Fruit fly (Drosophila melanogaster): ENCODE data around the gene CG14223.

CG14223 gene

dm6 chrX:19683040-19683875 is 19.5 kb upstream of the CG14223 start, which contains the start of the genes dome and Ubqn (continued):
- no peak for TF ChIP-seq CG8388 (GFP tag; optimal IDR thresholded peaks at IDR 0.05)
- TF ChIP-seq CG2202 (tag; optimal IDR thresholded peaks at IDR 0.05), result no peak
- TF ChIP-seq CG10654 (GFP tag; optimal IDR thresholded peaks at IDR 0.05), result no peak
- TF ChIP-seq az2 (GFP tag; optimal IDR thresholded peaks at IDR 0.05), result no peak
- TF ChIP-seq tgo (GFP tag; IDR thresholded peaks at IDR 0.05), result no peak
- TF ChIP-seq Hmx (GFP tag; optimal IDR thresholded peaks at IDR 0.05), result no peak
- TF ChIP-seq pho (GFP tag; optimal IDR thresholded peaks at IDR 0.05), result peak; percentile 13
- no peak for TF ChIP-seq CG12299 (tag; optimal IDR thresholded peaks at IDR 0.05)
- TF ChIP-seq Side (GFP tag; optimal IDR thresholded peaks at IDR 0.05), result peak; percentile 7
- peak; percentile 71 for TF ChIP-seq kay (GFP tag; optimal IDR thresholded peaks at IDR 0.05)
- no peak for TF ChIP-seq CG14965 (GFP tag; optimal IDR thresholded peaks at IDR 0.05; ENCODE audit: borderline replicate concordance)
- peak; percentile 32 for TF ChIP-seq Deaf1 (tag; optimal IDR thresholded peaks at IDR 0.05)
- peak; percentile 10 for TF ChIP-seq HmgZ (tag; optimal IDR thresholded peaks at IDR 0.05)
- TF ChIP-seq CG4328 (GFP tag; optimal IDR thresholded peaks at IDR 0.05), result no peak
- TF ChIP-seq toy (GFP tag; IDR thresholded peaks at IDR 0.05), result no peak
- peak; percentile 65; the same call in 1 of the 2 replicates for TF ChIP-seq CG42726 (GFP tag; IDR thresholded peaks at IDR 0.05; ENCODE audit: partially characterized antibody)
- no peak for TF ChIP-seq Ada2b (GFP tag; IDR thresholded peaks at IDR 0.05)
- TF ChIP-seq CG30403 (GFP tag; optimal IDR thresholded peaks at IDR 0.05), result peak; percentile 17
- TF ChIP-seq Dll (GFP tag; IDR thresholded peaks at IDR 0.05; ENCODE audit: partially characterized antibody), result peak; percentile 93
- TF ChIP-seq onecut (GFP tag; IDR thresholded peaks at IDR 0.05), result no peak; the same call in 1 of the 2 replicates
- TF ChIP-seq B-H2 (GFP tag; optimal IDR thresholded peaks at IDR 0.05), result no peak
- no peak for TF ChIP-seq CG11093 (GFP tag; IDR thresholded peaks at IDR 0.05)
- peak; percentile 27 for TF ChIP-seq zfh2 (GFP tag; optimal IDR thresholded peaks at IDR 0.05)
- no peak for TF ChIP-seq GATAe (GFP tag; conservative IDR thresholded peaks at IDR 0.05)
- peak; percentile 39 for TF ChIP-seq Lhr (GFP tag; optimal IDR thresholded peaks at IDR 0.05)
- peak; percentile 51 for TF ChIP-seq CG4617 (GFP tag; optimal IDR thresholded peaks at IDR 0.05; ENCODE audit: borderline replicate concordance)
- no peak for TF ChIP-seq CG31365 (tag; optimal IDR thresholded peaks at IDR 0.05)
- peak; percentile 56 for TF ChIP-seq CG13624 (GFP tag; optimal IDR thresholded peaks at IDR 0.05)
- no peak for TF ChIP-seq peb (GFP tag; IDR thresholded peaks at IDR 0.05)
- TF ChIP-seq wdn (GFP tag; IDR thresholded peaks at IDR 0.05), result no peak
- no peak for TF ChIP-seq HLH54F (GFP tag; optimal IDR thresholded peaks at IDR 0.05)
- TF ChIP-seq grau (tag; optimal IDR thresholded peaks at IDR 0.05), result peak; percentile 1
- TF ChIP-seq CG33557 (GFP tag; optimal IDR thresholded peaks at IDR 0.05), result no peak
- TF ChIP-seq bbx (GFP tag; IDR thresholded peaks at IDR 0.05; ENCODE audit: partially characterized antibody), result peak; percentile 82
- TF ChIP-seq CG2116 (GFP tag; optimal IDR thresholded peaks at IDR 0.05), result peak; percentile 93
- peak; percentile 3 for TF ChIP-seq CG13424 (tag; optimal IDR thresholded peaks at IDR 0.05)
- 0 out of 3 replicates have a peak, but pooled peaks have one; percentile 9 for TF ChIP-seq gce (GFP tag; IDR thresholded peaks at IDR 0.05)
- TF ChIP-seq NC2β (GFP tag; optimal IDR thresholded peaks at IDR 0.05), result peak; percentile 33
- TF ChIP-seq odd (GFP tag; optimal IDR thresholded peaks at IDR 0.05), result peak; percentile 11
- TF ChIP-seq jumu (GFP tag; optimal IDR thresholded peaks at IDR 0.05), result peak; percentile 55
- TF ChIP-seq CG1647 (GFP tag; optimal IDR thresholded peaks at IDR 0.05), result no peak
- no peak for TF ChIP-seq dmrt99B (tag; optimal IDR thresholded peaks at IDR 0.05)
- peak; percentile 79 for TF ChIP-seq CG1603 (tag; optimal IDR thresholded peaks at IDR 0.05)
- no peak for TF ChIP-seq Hr78 (GFP tag; optimal IDR thresholded peaks at IDR 0.05)
- TF ChIP-seq hth (optimal IDR thresholded peaks at IDR 0.05), result no peak
- peak; percentile 28 for TF ChIP-seq CG9609 (GFP tag; optimal IDR thresholded peaks at IDR 0.05)
- no peak for TF ChIP-seq CG16779 (GFP tag; IDR thresholded peaks at IDR 0.05)
- TF ChIP-seq CG9215 (GFP tag; IDR thresholded peaks at IDR 0.05), result 0 out of 2 replicates have a peak, but pooled peaks have one; percentile 14
- peak; percentile 94 for TF ChIP-seq pzg (GFP tag; optimal IDR thresholded peaks at IDR 0.05)

Measured in whole organism, embryonic.